Fruit fly (Drosophila melanogaster) whole organism, adult: Measurements from ENCODE around the gene CG31792.
A peak's percentile ranks its signal among the peaks of the same experiment; 100 is the strongest.

Source experiments
- CG11617 ChIP-seq: fragments of 200-800 bp; sonication (Bioruptor generic); optimal IDR thresholded peaks from 2 replicates; lab custom pipeline; 2017; ENCODE audit warnings: mild to moderate bottlenecking, missing biosample characterization, missing genetic modification reagents, missing genetic modification characterization
- CG12768 ChIP-seq: fragments of 200-800 bp; sonication (Bioruptor generic); optimal IDR thresholded peaks from 2 replicates; lab custom pipeline; 2017; ENCODE audit warnings: missing biosample characterization, missing genetic modification characterization, mild to moderate bottlenecking, moderate library complexity, missing genetic modification reagents
- CG14711 ChIP-seq: fragments of 200-800 bp; sonication (Bioruptor generic); optimal IDR thresholded peaks from 2 replicates; lab custom pipeline; 2018; ENCODE audit warnings: missing biosample characterization, mild to moderate bottlenecking, missing genetic modification characterization, moderate library complexity
- CG1620 ChIP-seq: fragments of 200-800 bp; sonication (Bioruptor generic); optimal IDR thresholded peaks from 2 replicates; lab custom pipeline; 2016; ENCODE audit warnings: missing biosample characterization, missing genetic modification characterization
- CG33017 ChIP-seq: fragments of 200-800 bp; sonication (Bioruptor generic); optimal IDR thresholded peaks from 2 replicates; lab custom pipeline; 2018; ENCODE audit warnings: missing biosample characterization, mild to moderate bottlenecking, missing genetic modification characterization, moderate library complexity
- CG5204 ChIP-seq: fragments of 200-800 bp; sonication (Bioruptor generic); optimal IDR thresholded peaks from 2 replicates; lab custom pipeline; 2016; ENCODE audit warnings: missing biosample characterization, missing genetic modification characterization
- CG7045 ChIP-seq: fragments of 200-800 bp; sonication (Bioruptor generic); optimal IDR thresholded peaks from 2 replicates; lab custom pipeline; 2017; ENCODE audit warnings: missing biosample characterization, mild to moderate bottlenecking, missing genetic modification characterization
- CG7101 ChIP-seq: fragments of 200-800 bp; sonication (Bioruptor generic); optimal IDR thresholded peaks from 2 replicates; lab custom pipeline; 2018; ENCODE audit warnings: missing biosample characterization, mild to moderate bottlenecking, missing genetic modification characterization, moderate library complexity
- Clk ChIP-seq: fragments of 200-800 bp; sonication (Bioruptor generic); optimal IDR thresholded peaks from 2 replicates; lab custom pipeline; 2017; ENCODE audit warnings: missing biosample characterization, missing genetic modification characterization
- Crg-1 ChIP-seq: fragments of 200-800 bp; sonication (Bioruptor generic); optimal IDR thresholded peaks from 2 replicates; lab custom pipeline; 2016; ENCODE audit warnings: missing biosample characterization, missing genetic modification characterization
- Hr96 ChIP-seq: fragments of 200-800 bp; sonication (Bioruptor generic); optimal IDR thresholded peaks from 2 replicates; lab custom pipeline; 2016; ENCODE audit warnings: missing biosample characterization, missing genetic modification characterization
- Mnt ChIP-seq: fragments of 200-800 bp; sonication (Bioruptor generic); optimal IDR thresholded peaks from 2 replicates; lab custom pipeline; 2016; ENCODE audit warnings: missing biosample characterization, mild to moderate bottlenecking, missing genetic modification characterization
- bab1 ChIP-seq: fragments of 200-800 bp; sonication (Bioruptor generic); optimal IDR thresholded peaks from 3 replicates; lab custom pipeline; 2019; ENCODE audit warnings: missing biosample characterization, mild to moderate bottlenecking, missing genetic modification characterization, moderate library complexity
- cic ChIP-seq: fragments of 200-800 bp; sonication (Bioruptor generic); optimal IDR thresholded peaks from 2 replicates; lab custom pipeline; 2017; ENCODE audit warnings: missing biosample characterization, mild to moderate bottlenecking, missing genetic modification characterization, moderate library complexity
- cnc ChIP-seq, 2 experiments: fragments of >200 bp; optimal IDR thresholded peaks; 2 replicates each; lab custom pipeline; 2017
- kay ChIP-seq: fragments of 200-800 bp; sonication (Bioruptor generic); peaks from one replicate; lab custom pipeline; 2016; ENCODE audit warnings: missing biosample characterization, missing genetic modification characterization, borderline replicate concordance
- ovo ChIP-seq: fragments of 200-800 bp; sonication (Bioruptor generic); optimal IDR thresholded peaks from 2 replicates; lab custom pipeline; 2016; ENCODE audit warnings: missing biosample characterization, missing genetic modification characterization
- pad ChIP-seq: fragments of 200-800 bp; sonication (Bioruptor generic); optimal IDR thresholded peaks from 3 replicates; lab custom pipeline; 2017; ENCODE audit warnings: missing biosample characterization, missing genetic modification characterization, mild to moderate bottlenecking, moderate library complexity, missing genetic modification reagents
- tj ChIP-seq: fragments of 200-800 bp; sonication (Bioruptor generic); optimal IDR thresholded peaks from 3 replicates; lab custom pipeline; 2017; ENCODE audit warnings: missing biosample characterization, mild to moderate bottlenecking, missing genetic modification characterization, moderate library complexity
- toe ChIP-seq: fragments of 200-800 bp; sonication (Bioruptor generic); optimal IDR thresholded peaks from 2 replicates; lab custom pipeline; 2016; ENCODE audit warnings: missing biosample characterization, missing genetic modification characterization

CG31792 gene

dm6 chr2L:18955666-18956065, 41.6 kb upstream of the CG31792 start:
- TF ChIP-seq CG33017 (tag; lab: Kevin White, UChicago) (no peak), CG1620 (no peak), CG12768 (GFP tag; lab: Kevin White, UChicago) (peak; percentile 3), cic (GFP tag; lab: Kevin White, UChicago) (peak; percentile 47)

- TF ChIP-seq Clk (peak; percentile 56), bab1 (GFP tag; lab: Kevin White, UChicago) (peak; percentile 91), CG11617 (GFP tag; lab: Kevin White, UChicago) (peak; percentile 89), CG14711 (peak; percentile 91), CG33017 (tag; lab: Kevin White, UChicago) (peak; percentile 91), tj (peak; percentile 100), CG5204 (GFP tag; lab: Kevin White, UChicago) (no peak), ovo (GFP tag; lab: Kevin White, UChicago) (peak; percentile 15), cic (GFP tag; lab: Kevin White, UChicago) (peak; percentile 84), CG1620 (no peak), Crg-1 (GFP tag; lab: Kevin White, UChicago) (peak; percentile 18), CG7101 (tag; lab: Kevin White, UChicago) (peak; percentile 92), Mnt (GFP tag; lab: Kevin White, UChicago) (peak; percentile 68), kay (GFP tag; lab: Kevin White, UChicago) (peak; percentile 95), cnc (optimal IDR thresholded peaks at IDR 0.05; lab: Kevin White, UChicago) (no peak), CG12768 (GFP tag; lab: Kevin White, UChicago) (peak; percentile 74), toe (GFP tag; lab: Kevin White, UChicago) (no peak), CG7045 (GFP tag; lab: Kevin White, UChicago) (peak; percentile 81), Hr96 (GFP tag; lab: Kevin White, UChicago) (no peak), pad (GFP tag; lab: Kevin White, UChicago) (peak; percentile 71)
Observed at dm6 chr2L:18957142-18957674, 40.0 kb upstream of the CG31792 start, which contains the start of gene Bhmt. TSS of gene Bhmt (minus strand) at chr2L:18957311.

- TF ChIP-seq Clk, result peak; percentile 26
- peak; percentile 58 for TF ChIP-seq kay (GFP tag; lab: Kevin White, UChicago)
- TF ChIP-seq Crg-1 (GFP tag; lab: Kevin White, UChicago), result no peak
- no peak for TF ChIP-seq CG1620
- no peak for TF ChIP-seq CG5204 (GFP tag; lab: Kevin White, UChicago)
- no peak for TF ChIP-seq toe (GFP tag; lab: Kevin White, UChicago)
- TF ChIP-seq CG7101 (tag; lab: Kevin White, UChicago), result no peak
- no peak for TF ChIP-seq tj
- no peak for TF ChIP-seq CG12768 (GFP tag; lab: Kevin White, UChicago)
- no peak for TF ChIP-seq CG14711
- TF ChIP-seq cic (GFP tag; lab: Kevin White, UChicago), result peak; percentile 41
- no peak for TF ChIP-seq ovo (GFP tag; lab: Kevin White, UChicago)
- peak; percentile 40 for TF ChIP-seq CG33017 (tag; lab: Kevin White, UChicago)
- no peak for TF ChIP-seq pad (GFP tag; lab: Kevin White, UChicago)
Observed at dm6 chr2L:18965367-18966213, 31.7 kb upstream of the CG31792 start.

dm6 chr2L:18966214-18966556, 31.1 kb upstream of the CG31792 start:
- TF ChIP-seq cic (GFP tag; lab: Kevin White, UChicago), result peak; percentile 66
- TF ChIP-seq Mnt (GFP tag; lab: Kevin White, UChicago), result peak; percentile 62
- peak; percentile 75 for TF ChIP-seq Crg-1 (GFP tag; lab: Kevin White, UChicago)
- TF ChIP-seq CG14711, result peak; percentile 89
- peak; percentile 90 for TF ChIP-seq CG7101 (tag; lab: Kevin White, UChicago)
- peak; percentile 92 for TF ChIP-seq CG7045 (GFP tag; lab: Kevin White, UChicago)
- TF ChIP-seq CG12768 (GFP tag; lab: Kevin White, UChicago), result peak; percentile 87
- TF ChIP-seq ovo (GFP tag; lab: Kevin White, UChicago), result peak; percentile 71
- peak; percentile 84 for TF ChIP-seq toe (GFP tag; lab: Kevin White, UChicago)
- no peak for TF ChIP-seq kay (GFP tag; lab: Kevin White, UChicago)
- peak; percentile 49 for TF ChIP-seq pad (GFP tag; lab: Kevin White, UChicago)
- peak; percentile 86 for TF ChIP-seq CG33017 (tag; lab: Kevin White, UChicago)
- peak; percentile 45 for TF ChIP-seq Hr96 (GFP tag; lab: Kevin White, UChicago)
- peak; percentile 91 for TF ChIP-seq bab1 (GFP tag; lab: Kevin White, UChicago)
- peak; percentile 49 for TF ChIP-seq Clk
- TF ChIP-seq tj, result peak; percentile 49
- peak; percentile 84 for TF ChIP-seq CG5204 (GFP tag; lab: Kevin White, UChicago)
- TF ChIP-seq CG1620, result peak; percentile 74
- TF ChIP-seq cnc (optimal IDR thresholded peaks at IDR 0.05; lab: Kevin White, UChicago), result no peak
- peak; percentile 81 for TF ChIP-seq CG11617 (GFP tag; lab: Kevin White, UChicago)

- TF ChIP-seq kay (GFP tag; lab: Kevin White, UChicago) (peak; percentile 26), CG7101 (tag; lab: Kevin White, UChicago) (peak; percentile 78), CG14711 (peak; percentile 79), pad (GFP tag; lab: Kevin White, UChicago) (peak; percentile 51), cic (GFP tag; lab: Kevin White, UChicago) (no peak), Clk (no peak), toe (GFP tag; lab: Kevin White, UChicago) (no peak), bab1 (GFP tag; lab: Kevin White, UChicago) (peak; percentile 92), CG33017 (tag; lab: Kevin White, UChicago) (peak; percentile 12), Crg-1 (GFP tag; lab: Kevin White, UChicago) (no peak), CG1620 (no peak), CG7045 (GFP tag; lab: Kevin White, UChicago) (peak; percentile 60), ovo (GFP tag; lab: Kevin White, UChicago) (no peak), CG5204 (GFP tag; lab: Kevin White, UChicago) (peak; percentile 13), cnc (optimal IDR thresholded peaks at IDR 0.05; lab: Kevin White, UChicago) (no peak), tj (peak; percentile 31), Mnt (GFP tag; lab: Kevin White, UChicago) (no peak), CG11617 (GFP tag; lab: Kevin White, UChicago) (peak; percentile 82), Hr96 (GFP tag; lab: Kevin White, UChicago) (no peak), CG12768 (GFP tag; lab: Kevin White, UChicago) (peak; percentile 42)
Observed at dm6 chr2L:18966844-18967243, 30.4 kb upstream of the CG31792 start.
